Worm (Caenorhabditis elegans): Measurements from ENCODE around the gene C29F9.5.
"Not testable (repeated sequence)": the region's sequence is repeated elsewhere in the genome, so short reads cannot be mapped to it uniquely, and the experiment has no call there.

The C29F9.5 gene

DNA sequence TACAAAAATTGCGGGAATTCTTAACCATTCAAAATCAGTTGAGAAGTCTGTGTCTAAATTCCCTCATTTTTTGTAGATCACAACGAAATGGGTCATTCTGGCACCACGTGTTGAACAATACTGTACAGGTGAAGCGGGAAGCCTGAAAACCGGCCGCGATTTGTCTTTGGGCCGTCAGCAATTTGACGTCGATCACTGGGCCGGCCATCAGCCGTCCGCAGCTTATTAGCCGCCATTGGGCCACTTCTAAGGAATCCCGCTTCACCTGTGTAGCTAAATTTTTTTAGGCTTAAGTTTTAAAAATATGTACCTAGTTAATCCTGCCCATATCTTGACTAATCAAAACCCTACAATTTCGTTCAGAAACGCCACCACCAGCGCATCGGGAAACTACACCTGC, 42.4 kb downstream of the C29F9.5 start (continued):
- no peak for TF ChIP-seq Y53G8AR.9 (GFP tag; conservative IDR thresholded peaks at IDR 0.05)

ce11 chrIII:160736-161400, 43.6 kb downstream of the C29F9.5 start:
- TF ChIP-seq B0261.1 (tag; optimal IDR thresholded peaks at IDR 0.05) (peak; percentile 53), lin-26 (GFP tag; IDR thresholded peaks at IDR 0.05) (peak; percentile 43; the same call in 1 of the 2 replicates), tbp1 (GFP tag; optimal IDR thresholded peaks at IDR 0.05) (peak; percentile 74), rpc-1 (tag; optimal IDR thresholded peaks at IDR 0.05) (peak; percentile 50)
- TF ChIP-seq rpc-1 (optimal IDR thresholded peaks at IDR 0.05), result not testable (repeated sequence)

ce11 chrIII:164775-165174, 47.5 kb downstream of the C29F9.5 start, which contains the start of gene F40G9.8:
TSS of gene F40G9.8 (minus strand) at chrIII:164875.
- TF ChIP-seq repo-1 (tag; optimal IDR thresholded peaks at IDR 0.05) (no peak), D2030.7 (GFP tag; IDR thresholded peaks at IDR 0.05) (no peak), die-1 (tag; optimal IDR thresholded peaks at IDR 0.05) (no peak), mcd-1 (GFP tag; IDR thresholded peaks at IDR 0.05) (no peak), hmg-1.2 (GFP tag; IDR thresholded peaks at IDR 0.05) (no peak), ceh-58 (GFP tag; IDR thresholded peaks at IDR 0.05) (no peak), aptf-2 (GFP tag; conservative IDR thresholded peaks at IDR 0.05) (no peak), hrde-1 (tag; optimal IDR thresholded peaks at IDR 0.05; ENCODE audit: borderline replicate concordance) (no peak), sdz-38 (tag; optimal IDR thresholded peaks at IDR 0.05) (no peak), Y53F4B.3 (GFP tag; IDR thresholded peaks at IDR 0.05) (no peak), F10E7.11 (tag; optimal IDR thresholded peaks at IDR 0.05) (no peak), xnd-1 (tag; optimal IDR thresholded peaks at IDR 0.05) (no peak), lsy-27 (tag; optimal IDR thresholded peaks at IDR 0.05; ENCODE audit: borderline replicate concordance, insufficient read depth) (no peak), atf-7 (tag; optimal IDR thresholded peaks at IDR 0.05) (no peak)

- TF ChIP-seq B0019.2 (GFP tag; conservative IDR thresholded peaks at IDR 0.05) (no peak), B0261.1 (tag; optimal IDR thresholded peaks at IDR 0.05) (no peak), ZK185.1 (tag; optimal IDR thresholded peaks at IDR 0.05; ENCODE audit: poor library complexity, severe bottlenecking) (no peak), lin-54 (GFP tag; optimal IDR thresholded peaks at IDR 0.05) (no peak), ztf-22 (GFP tag; optimal IDR thresholded peaks at IDR 0.05) (no peak), unc-62 (GFP tag; optimal IDR thresholded peaks at IDR 0.05) (no peak), hrde-1 (tag; optimal IDR thresholded peaks at IDR 0.05; ENCODE audit: borderline replicate concordance) (no peak), chd-7 (tag; optimal IDR thresholded peaks at IDR 0.05) (no peak), rpc-1 (optimal IDR thresholded peaks at IDR 0.05) (no peak), rpc-1 (tag; optimal IDR thresholded peaks at IDR 0.05) (no peak)
These were observed 48.1 kb downstream of the C29F9.5 start, which contains the start of gene F40G9.7 for ce11 chrIII:165390-165789. TSS of gene F40G9.7 (plus strand) at chrIII:165690.

DNA sequence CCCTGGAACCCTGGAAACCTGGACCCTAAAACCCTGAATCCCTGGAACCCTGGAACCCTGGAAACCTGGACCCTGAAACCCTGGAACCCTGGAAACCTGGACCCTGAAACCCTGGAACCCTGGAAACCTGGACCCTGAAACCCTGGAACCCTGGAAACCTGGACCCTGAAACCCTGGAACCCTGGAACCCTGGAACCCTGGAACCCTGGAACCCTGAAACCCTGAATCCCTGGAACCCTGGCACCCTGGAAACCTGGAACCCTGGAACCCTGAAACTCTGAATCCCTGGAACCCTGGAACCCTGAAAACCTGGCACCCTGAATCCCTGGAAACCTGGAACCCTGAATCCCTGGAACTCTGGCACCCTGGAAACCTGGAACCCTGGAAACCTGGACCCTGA, 51.1 kb downstream of the C29F9.5 start:
- TF ChIP-seq zfh-2 (GFP tag; conservative IDR thresholded peaks at IDR 0.05) (peak; percentile 82), egrh-3 (GFP tag; IDR thresholded peaks at IDR 0.05) (peak; percentile 85)

Measured in whole organism, young adult.